Worm (Caenorhabditis elegans) whole organism, L4 larva: ENCODE data around the gene C18G1.7.

Experiments used
- ama-1 ChIP-seq: fragments of 150-350 bp; optimal IDR thresholded peaks from 2 replicates; lab custom pipeline; 2014; ENCODE audit warnings: inconsistent platforms, mixed read lengths
- ceh-62 ChIP-seq: sonication (generic microtip); optimal IDR thresholded peaks from 2 replicates; lab custom pipeline; 2017; ENCODE audit warnings: missing biosample characterization, missing genetic modification characterization
- fos-1 ChIP-seq: fragments of 150-350 bp; optimal IDR thresholded peaks from 2 replicates; lab custom pipeline; 2014; ENCODE audit warnings: missing biosample characterization, missing genetic modification characterization
- hlh-30 ChIP-seq: sonication (generic microtip); optimal IDR thresholded peaks from 2 replicates; lab custom pipeline; 2017; ENCODE audit warnings: antibody characterized with exemption, mild to moderate bottlenecking, missing genetic modification characterization, missing compliant biosample characterization; ENCODE audit not compliant: insufficient read depth
- jun-1 ChIP-seq: fragments of 150-350 bp; optimal IDR thresholded peaks from 2 replicates; lab custom pipeline; 2014; ENCODE audit warnings: missing biosample characterization, missing genetic modification reagents, missing genetic modification characterization
- lsy-2 ChIP-seq, 2 experiments: fragments of 150-350 bp in 1 of 2; sonication (generic microtip) in 1 of 2; optimal IDR thresholded peaks; 2 replicates each; lab custom pipeline; 2014 to 2017; ENCODE audit warnings: missing biosample characterization in 2 of 2, missing genetic modification characterization in 2 of 2
- mdl-1 ChIP-seq, 2 experiments: fragments of 150-350 bp in 1 of 2; sonication (generic microtip) in 1 of 2; optimal IDR thresholded peaks; 2 replicates each; lab custom pipeline; 2014 to 2017; ENCODE audit warnings: missing biosample characterization in 2 of 2, missing genetic modification characterization in 2 of 2
- nhr-77 ChIP-seq: fragments of 150-350 bp; optimal IDR thresholded peaks from 2 replicates; lab custom pipeline; 2014; ENCODE audit warnings: missing biosample characterization, missing genetic modification characterization
- unc-62 ChIP-seq, 3 experiments: fragments of 150-350 bp in 1 of 3; sonication (generic microtip); optimal IDR thresholded peaks in 2 of 3; peaks in 1 of 3; 1 replicate in 1 of 3; 2 replicates in 2 of 3; lab custom pipeline; 2014 to 2017; ENCODE audit warnings: missing biosample characterization in 3 of 3, missing genetic modification characterization in 3 of 3, missing genetic modification reagents in 3 of 3, missing genotype in 1 of 3
- ztf-11 ChIP-seq: fragments of 150-350 bp; optimal IDR thresholded peaks from 2 replicates; lab custom pipeline; 2014; ENCODE audit warnings: missing biosample characterization, missing genetic modification characterization

ce11 chrV:4758019-4758418 lies 12.7 kb downstream of the C18G1.7 start:
- TF ChIP-seq unc-62 (GFP tag; optimal IDR thresholded peaks at IDR 0.05 in 1 of 2; lab: Kevin White, UChicago): no peak
- no peak for TF ChIP-seq unc-62 (tag; optimal IDR thresholded peaks at IDR 0.05; lab: Kevin White, UChicago)
- no peak for TF ChIP-seq ztf-11 (tag; lab: Kevin White, UChicago)
- no peak for TF ChIP-seq mdl-1 (tag; optimal IDR thresholded peaks at IDR 0.05; lab: Kevin White, UChicago)
- TF ChIP-seq fos-1 (tag; lab: Kevin White, UChicago): no peak
- no peak for TF ChIP-seq ceh-62 (tag; lab: Kevin White, UChicago)
- no peak for TF ChIP-seq ama-1 (lab: Kevin White, UChicago)
- TF ChIP-seq lsy-2 (tag; optimal IDR thresholded peaks at IDR 0.05; lab: Kevin White, UChicago): no peak
- TF ChIP-seq nhr-77: no peak
- TF ChIP-seq hlh-30: no peak
- no peak for TF ChIP-seq jun-1
